Worm (Caenorhabditis elegans): Measurements from ENCODE around the gene ubl-1.

ce11 chrIII:3103905-3104360, 35.8 kb downstream of the ubl-1 start, which contains the start of gene Y53G8B.2:
- TF ChIP-seq snpc-4 (tag; optimal IDR thresholded peaks at IDR 0.05) (no peak), fkh-4 (tag; optimal IDR thresholded peaks at IDR 0.05; ENCODE audit: borderline replicate concordance) (no peak), nhr-11 (tag; optimal IDR thresholded peaks at IDR 0.05) (no peak)
